Worm (Caenorhabditis elegans): ENCODE data around the gene F43E2.1.

DNA sequence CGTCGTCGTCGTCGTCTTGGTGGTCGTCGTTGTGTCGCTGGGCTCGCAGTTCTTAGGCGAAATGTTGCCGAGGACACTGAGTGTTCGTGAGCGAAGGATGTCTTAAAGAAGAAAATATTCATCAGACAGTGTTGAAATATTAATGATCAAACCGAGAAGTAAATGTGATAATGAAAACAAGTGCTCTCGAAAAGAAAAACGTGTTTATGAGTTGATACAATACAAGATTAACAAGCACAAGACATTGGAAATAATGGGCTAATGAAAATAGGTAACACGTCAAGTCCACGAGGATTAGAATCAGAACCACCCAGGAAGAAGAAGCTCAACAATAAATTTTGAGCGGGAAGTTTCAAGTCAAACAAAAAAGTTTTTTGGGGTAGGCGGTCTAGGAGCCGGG is 36.9 kb downstream of the F43E2.1 start, which contains the start of gene K02A2.5:
- TF ChIP-seq ztf-4 (tag; optimal IDR thresholded peaks at IDR 0.05), result no peak
- TF ChIP-seq nhr-237 (tag; optimal IDR thresholded peaks at IDR 0.05), result no peak
